Worm (Caenorhabditis elegans) whole organism, L3 larva: Measurements from ENCODE around the gene B0035.13.

Experiments used
- ama-1 ChIP-seq: fragments of 150-350 bp; optimal IDR thresholded peaks from 2 replicates; lab custom pipeline; 2018
- ceh-16 ChIP-seq: sonication (generic microtip); optimal IDR thresholded peaks from 2 replicates; lab custom pipeline; 2017; ENCODE audit warnings: missing biosample characterization, missing genetic modification characterization
- ceh-82 ChIP-seq: fragments of 150-350 bp; optimal IDR thresholded peaks from 2 replicates; lab custom pipeline; 2014; ENCODE audit warnings: missing biosample characterization, missing genetic modification characterization
- elt-3 ChIP-seq, 3 experiments: fragments of 150-350 bp in 1 of 3; sonication (generic microtip) in 2 of 3; optimal IDR thresholded peaks; 2 replicates in 2 of 3; 4 replicates in 1 of 3; lab custom pipeline; 2014 to 2017; ENCODE audit warnings: missing biosample characterization in 3 of 3, missing genetic modification characterization in 3 of 3
- jun-1 ChIP-seq: fragments of 150-350 bp; optimal IDR thresholded peaks from 2 replicates; lab custom pipeline; 2014; ENCODE audit warnings: missing biosample characterization, missing genetic modification reagents, missing genetic modification characterization
- nhr-237 ChIP-seq: fragments of 150-350 bp; optimal IDR thresholded peaks from 2 replicates; lab custom pipeline; 2014; ENCODE audit warnings: missing biosample characterization, missing genetic modification characterization
- nhr-77 ChIP-seq: fragments of 150-350 bp; optimal IDR thresholded peaks from 2 replicates; lab custom pipeline; 2014; ENCODE audit warnings: missing biosample characterization, missing genetic modification characterization
- pqm-1 ChIP-seq: fragments of 150-350 bp; optimal IDR thresholded peaks from 2 replicates; lab custom pipeline; 2017; ENCODE audit warnings: missing biosample characterization, missing genetic modification characterization, inconsistent platforms
- sea-2 ChIP-seq: fragments of 150-350 bp; sonication (generic microtip); optimal IDR thresholded peaks from 4 replicates; lab custom pipeline; 2014; ENCODE audit warnings: missing biosample characterization, missing genetic modification reagents, missing genetic modification characterization
- skn-1 ChIP-seq: fragments of 150-350 bp; optimal IDR thresholded peaks from 2 replicates; lab custom pipeline; 2014; ENCODE audit warnings: missing biosample characterization, missing genetic modification characterization
- tbx-2 ChIP-seq: sonication (generic microtip); optimal IDR thresholded peaks from 2 replicates; lab custom pipeline; 2016; ENCODE audit warnings: mild to moderate bottlenecking, missing genetic modification characterization, missing compliant biosample characterization
- unc-62 ChIP-seq: fragments of 150-350 bp; sonication (generic microtip); optimal IDR thresholded peaks from 4 replicates; lab custom pipeline; 2014; ENCODE audit warnings: missing biosample characterization, missing genetic modification reagents, missing genetic modification characterization

DNA sequence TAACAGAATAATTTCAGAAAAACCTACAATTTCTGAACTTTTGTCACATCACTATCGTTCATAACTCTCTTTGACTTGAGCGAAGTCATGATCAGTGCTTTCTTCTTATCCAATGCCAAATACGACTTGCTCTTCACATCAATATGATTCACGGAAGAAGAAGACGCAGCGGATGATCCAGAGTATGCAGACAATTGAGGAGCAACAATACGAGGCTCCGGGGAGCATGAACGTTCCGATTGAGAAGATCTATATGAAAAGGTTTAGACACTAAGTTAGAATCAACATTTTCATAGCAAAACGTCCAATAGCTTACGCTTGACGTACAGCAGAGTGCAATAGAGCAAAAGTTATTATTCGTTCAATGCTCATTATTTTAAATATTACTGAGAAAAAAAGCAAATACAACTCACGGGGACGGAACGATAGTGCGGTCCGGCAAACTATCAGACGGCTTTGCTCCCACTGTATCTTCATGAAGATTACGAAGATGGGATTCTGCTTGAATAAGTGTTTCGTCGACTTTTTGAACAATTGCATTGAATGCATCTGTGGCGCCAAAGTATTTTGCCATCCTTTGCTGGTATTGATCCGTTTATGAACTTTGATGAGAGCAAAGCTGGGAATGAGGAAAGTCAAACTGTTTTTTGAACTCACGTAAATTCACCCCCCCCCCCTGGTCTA is 45.8 kb downstream of the B0035.13 start, which contains the start of gene C05C12.5:
- no peak for TF ChIP-seq elt-3 (tag; optimal IDR thresholded peaks at IDR 0.05; lab: Kevin White, UChicago)
- no peak for TF ChIP-seq jun-1
- TF ChIP-seq ceh-82 (tag; lab: Kevin White, UChicago): no peak
- no peak for TF ChIP-seq nhr-237 (tag; lab: Kevin White, UChicago)
- no peak for TF ChIP-seq ama-1 (lab: Kevin White, UChicago)
- no peak for TF ChIP-seq sea-2 (GFP tag; lab: Kevin White, UChicago)
- TF ChIP-seq ceh-16: no peak
- no peak for TF ChIP-seq unc-62 (GFP tag; lab: Kevin White, UChicago)
- TF ChIP-seq tbx-2 (tag; lab: Kevin White, UChicago): no peak
- TF ChIP-seq pqm-1: no peak
- TF ChIP-seq nhr-77 (tag; lab: Kevin White, UChicago): no peak
- no peak for TF ChIP-seq skn-1 (tag; lab: Kevin White, UChicago)
